Worm (Caenorhabditis elegans) whole organism, L1 larva: ENCODE data around the gene K09H11.4.

Experiments
- F16B12.6 ChIP-seq: fragments of 150-350 bp; optimal IDR thresholded peaks from 2 replicates; lab custom pipeline; 2014; ENCODE audit warnings: missing biosample characterization, missing genetic modification characterization
- alr-1 ChIP-seq: fragments of 200-800 bp; sonication (Bioruptor generic); optimal IDR thresholded peaks from 2 replicates; lab custom pipeline; 2018; ENCODE audit warnings: borderline replicate concordance, mild to moderate bottlenecking, missing genetic modification characterization, missing compliant biosample characterization
- ceh-63 ChIP-seq: fragments of 200-800 bp; sonication (Bioruptor generic); optimal IDR thresholded peaks from 2 replicates; lab custom pipeline; 2018; ENCODE audit warnings: mild to moderate bottlenecking, missing genetic modification characterization, missing compliant biosample characterization
- ceh-88 ChIP-seq: fragments of 200-800 bp; sonication (Bioruptor generic); IDR thresholded peaks from 2 replicates; pipeline ENCODE4 v1.3.6; 2022; ENCODE audit warnings: missing genetic modification characterization, missing compliant biosample characterization
- efl-1 ChIP-seq, 4 experiments: fragments of 150-350 bp; optimal IDR thresholded peaks in 3 of 4; peaks in 1 of 4; 1 replicate in 1 of 4; 2 replicates in 3 of 4; lab custom pipeline; 2014; ENCODE audit warnings: missing biosample characterization in 2 of 4, missing genetic modification characterization in 2 of 4, missing genetic modification reagents in 2 of 4
- efl-3 ChIP-seq: fragments of 200-800 bp; sonication (Bioruptor generic); optimal IDR thresholded peaks from 2 replicates; lab custom pipeline; 2018; ENCODE audit warnings: mild to moderate bottlenecking, missing genetic modification characterization, missing compliant biosample characterization
- elt-2 ChIP-seq: sonication (generic microtip); optimal IDR thresholded peaks from 2 replicates; lab custom pipeline; 2016; ENCODE audit warnings: missing genetic modification characterization, mild to moderate bottlenecking, inconsistent platforms, missing compliant biosample characterization, missing genetic modification reagents
- elt-3 ChIP-seq, 6 experiments: fragments of 150-350 bp in 1 of 6; sonication (generic microtip); optimal IDR thresholded peaks; 2 replicates each; lab custom pipeline; 2017 to 2018; ENCODE audit warnings: missing biosample characterization in 6 of 6, missing genetic modification characterization in 6 of 6, inconsistent platforms in 1 of 6
- ets-5 ChIP-seq: fragments of 200-800 bp; sonication (Bioruptor generic); IDR thresholded peaks from 2 replicates; pipeline ENCODE4 v1.3.6; 2022; ENCODE audit warnings: missing genetic modification characterization, missing compliant biosample characterization
- fos-1 ChIP-seq: fragments of 150-350 bp; optimal IDR thresholded peaks from 2 replicates; lab custom pipeline; 2014; ENCODE audit warnings: missing biosample characterization, missing genetic modification characterization
- grh-1 ChIP-seq: fragments of 200-800 bp; sonication (Bioruptor generic); IDR thresholded peaks from 2 replicates; pipeline ENCODE4 v1.3.6; 2022; ENCODE audit warnings: missing genetic modification reagents, missing genetic modification characterization, missing compliant biosample characterization
- hlh-17 ChIP-seq: fragments of 200-800 bp; sonication (Bioruptor generic); optimal IDR thresholded peaks from 2 replicates; lab custom pipeline; 2018; ENCODE audit warnings: missing genetic modification characterization, mild to moderate bottlenecking, missing compliant biosample characterization, moderate library complexity, borderline replicate concordance
- hpl-2 ChIP-seq: fragments of 150-350 bp; optimal IDR thresholded peaks from 2 replicates; lab custom pipeline; 2014; ENCODE audit warnings: missing biosample characterization, missing genetic modification reagents, missing genetic modification characterization
- irx-1 ChIP-seq: sonication (generic microtip); optimal IDR thresholded peaks from 2 replicates; lab custom pipeline; 2016; ENCODE audit warnings: missing genetic modification characterization, missing compliant biosample characterization
- lin-13 ChIP-seq: fragments of 150-350 bp; optimal IDR thresholded peaks from 2 replicates; lab custom pipeline; 2014; ENCODE audit warnings: missing biosample characterization, missing genetic modification reagents, missing genetic modification characterization
- lin-14 ChIP-seq: fragments of 200-800 bp; sonication (Bioruptor generic); optimal IDR thresholded peaks from 2 replicates; lab custom pipeline; 2018; ENCODE audit warnings: mild to moderate bottlenecking, missing genetic modification characterization, moderate library complexity, missing compliant biosample characterization
- lin-35 ChIP-seq, 2 experiments: fragments of 150-350 bp; optimal IDR thresholded peaks; 2 replicates each; lab custom pipeline; 2014; ENCODE audit warnings: missing biosample characterization in 2 of 2, missing genetic modification characterization in 2 of 2, missing genetic modification reagents in 2 of 2
- mab-9 ChIP-seq: fragments of 200-800 bp; sonication (Bioruptor generic); IDR thresholded peaks from 2 replicates; pipeline ENCODE4 v1.3.6; 2022; ENCODE audit warnings: missing genetic modification reagents, missing genetic modification characterization, missing compliant biosample characterization
- mep-1 ChIP-seq: fragments of 150-350 bp; optimal IDR thresholded peaks from 2 replicates; lab custom pipeline; 2014; ENCODE audit warnings: missing biosample characterization, missing genetic modification characterization
- nhr-11 ChIP-seq: fragments of 150-350 bp; optimal IDR thresholded peaks from 2 replicates; lab custom pipeline; 2014; ENCODE audit warnings: missing biosample characterization, missing genetic modification characterization
- nhr-12 ChIP-seq: sonication (generic microtip); optimal IDR thresholded peaks from 2 replicates; lab custom pipeline; 2017; ENCODE audit warnings: missing biosample characterization, missing genetic modification characterization
- nhr-19 ChIP-seq: fragments of 200-800 bp; sonication (Bioruptor generic); conservative IDR thresholded peaks from 2 replicates; pipeline ENCODE4 v1.3.6; 2022; ENCODE audit warnings: missing genetic modification characterization, missing compliant biosample characterization
- nhr-20 ChIP-seq: sonication (generic microtip); optimal IDR thresholded peaks from 2 replicates; lab custom pipeline; 2016; ENCODE audit warnings: mild to moderate bottlenecking, missing genetic modification characterization, missing compliant biosample characterization
- nhr-237 ChIP-seq: fragments of 150-350 bp; optimal IDR thresholded peaks from 2 replicates; lab custom pipeline; 2014; ENCODE audit warnings: missing biosample characterization, missing genetic modification characterization
- nhr-76 ChIP-seq: sonication (generic microtip); optimal IDR thresholded peaks from 2 replicates; lab custom pipeline; 2017; ENCODE audit warnings: missing biosample characterization, missing genetic modification characterization
- nhr-84 ChIP-seq: sonication (generic microtip); optimal IDR thresholded peaks from 2 replicates; lab custom pipeline; 2017; ENCODE audit warnings: missing biosample characterization, missing genetic modification characterization
- nhr-85 ChIP-seq: sonication (generic microtip); peaks from one replicate; lab custom pipeline; 2016; ENCODE audit warnings: missing genetic modification characterization, inconsistent platforms, missing compliant biosample characterization
- nhr-90 ChIP-seq: sonication (generic microtip); optimal IDR thresholded peaks from 2 replicates; lab custom pipeline; 2016; ENCODE audit warnings: mild to moderate bottlenecking, missing genetic modification characterization, missing compliant biosample characterization; ENCODE audit not compliant: poor library complexity
- pag-3 ChIP-seq: sonication (generic microtip); optimal IDR thresholded peaks from 2 replicates; lab custom pipeline; 2017; ENCODE audit warnings: missing genetic modification characterization, mild to moderate bottlenecking, missing compliant biosample characterization, antibody characterized with exemption, borderline replicate concordance; ENCODE audit not compliant: insufficient read depth
- rnt-1 ChIP-seq: sonication (generic microtip); optimal IDR thresholded peaks from 2 replicates; lab custom pipeline; 2016; ENCODE audit warnings: mild to moderate bottlenecking, missing genetic modification characterization, moderate library complexity, missing compliant biosample characterization
- sox-4 ChIP-seq: sonication (generic microtip); optimal IDR thresholded peaks from 2 replicates; lab custom pipeline; 2016; ENCODE audit warnings: missing genetic modification characterization, missing compliant biosample characterization
- sptf-1 ChIP-seq: fragments of 150-350 bp; optimal IDR thresholded peaks from 2 replicates; lab custom pipeline; 2014; ENCODE audit warnings: missing biosample characterization, missing genetic modification characterization
- swsn-7 ChIP-seq: sonication (generic microtip); optimal IDR thresholded peaks from 2 replicates; lab custom pipeline; 2016; ENCODE audit warnings: missing genetic modification characterization, missing compliant biosample characterization
- unc-130 ChIP-seq: fragments of 150-350 bp; optimal IDR thresholded peaks from 2 replicates; lab custom pipeline; 2017; ENCODE audit warnings: missing biosample characterization, missing genetic modification characterization, inconsistent platforms
- unc-30 ChIP-seq: sonication (generic microtip); optimal IDR thresholded peaks from 2 replicates; lab custom pipeline; 2017; ENCODE audit warnings: missing biosample characterization, missing genetic modification characterization
- unc-62 ChIP-seq: fragments of 150-350 bp; optimal IDR thresholded peaks from 2 replicates; lab custom pipeline; 2014; ENCODE audit warnings: missing biosample characterization, missing genetic modification reagents, missing genetic modification characterization
- vab-15 ChIP-seq: sonication (generic microtip); optimal IDR thresholded peaks from 2 replicates; lab custom pipeline; 2017; ENCODE audit warnings: missing genotype, mild to moderate bottlenecking, missing genetic modification characterization, missing compliant biosample characterization
- zip-4 ChIP-seq: fragments of 200-800 bp; sonication (Bioruptor generic); optimal IDR thresholded peaks from 2 replicates; lab custom pipeline; 2018; ENCODE audit warnings: mild to moderate bottlenecking, missing genetic modification characterization, moderate library complexity, missing compliant biosample characterization
- ztf-11 ChIP-seq, 2 experiments: sonication (generic microtip); optimal IDR thresholded peaks; 2 replicates each; lab custom pipeline; 2016 to 2017; ENCODE audit warnings: missing genetic modification characterization in 2 of 2, missing biosample characterization in 1 of 2, missing compliant biosample characterization in 1 of 2
- ztf-4 ChIP-seq: fragments of 150-350 bp; optimal IDR thresholded peaks from 2 replicates; lab custom pipeline; 2014; ENCODE audit warnings: missing biosample characterization, missing genetic modification characterization

The K09H11.4 gene

ce11 chrV:5768292-5768695 is 41.9 kb upstream of the K09H11.4 start (continued):
- peak; percentile 49 for TF ChIP-seq rnt-1 (tag; lab: Kevin White, UChicago)
- no peak for TF ChIP-seq unc-30 (tag; lab: Kevin White, UChicago)
- TF ChIP-seq nhr-20 (tag; lab: Kevin White, UChicago) = peak; percentile 93
- TF ChIP-seq grh-1 (GFP tag; lab: Robert Waterston, UW) = peak; percentile 70
- TF ChIP-seq nhr-76 (tag; lab: Kevin White, UChicago) = peak; percentile 10
- TF ChIP-seq vab-15 (tag; lab: Kevin White, UChicago) = no peak
- no peak for TF ChIP-seq unc-62
- TF ChIP-seq nhr-19 (GFP tag; lab: Robert Waterston, UW) = peak; percentile 88
- TF ChIP-seq irx-1 (tag; lab: Kevin White, UChicago) = peak; percentile 5
- no peak for TF ChIP-seq fos-1 (tag; lab: Kevin White, UChicago)
- no peak for TF ChIP-seq ceh-63 (GFP tag; lab: Kevin White, UChicago)
- no peak for TF ChIP-seq sox-4 (tag; lab: Kevin White, UChicago)
- TF ChIP-seq lin-14 (GFP tag; lab: Kevin White, UChicago) = peak; percentile 94
- peak; percentile 10 to 41 for TF ChIP-seq lin-35 (GFP tag; optimal IDR thresholded peaks at IDR 0.05; lab: Kevin White, UChicago)
- TF ChIP-seq efl-1 (optimal IDR thresholded peaks at IDR 0.05; lab: Kevin White, UChicago) = peak; percentile 18 to 34
- TF ChIP-seq efl-1 (GFP tag; optimal IDR thresholded peaks at IDR 0.05 in 1 of 2; lab: Kevin White, UChicago) = peak; percentile 1 to 84
- no peak for TF ChIP-seq ztf-11 (tag; optimal IDR thresholded peaks at IDR 0.05; lab: Kevin White, UChicago)
- TF ChIP-seq mab-9 (GFP tag; lab: Robert Waterston, UW) = no peak
- TF ChIP-seq unc-130 (tag; lab: Kevin White, UChicago) = peak; percentile 25
- no peak for TF ChIP-seq nhr-11 (tag; lab: Kevin White, UChicago)
- no peak for TF ChIP-seq efl-3 (GFP tag; lab: Kevin White, UChicago)
- TF ChIP-seq ceh-88 (GFP tag; lab: Robert Waterston, UW) = no peak
- TF ChIP-seq alr-1 (tag; lab: Kevin White, UChicago) = no peak
- no peak for TF ChIP-seq hpl-2
- peak; percentile 70 for TF ChIP-seq elt-2 (tag; lab: Kevin White, UChicago)
- no peak for TF ChIP-seq ets-5 (GFP tag; lab: Robert Waterston, UW)
- peak; percentile 12 for TF ChIP-seq lin-13 (GFP tag; lab: Kevin White, UChicago)
- peak; percentile 3 for TF ChIP-seq ztf-4 (tag; lab: Kevin White, UChicago)
- no peak for TF ChIP-seq nhr-12
- TF ChIP-seq hlh-17 (GFP tag; lab: Kevin White, UChicago) = no peak
- peak; percentile 18 for TF ChIP-seq swsn-7
- peak in 5 of 6 experiments; percentile 72 to 92 (median 78) for TF ChIP-seq elt-3 (tag; optimal IDR thresholded peaks at IDR 0.05; lab: Kevin White, UChicago)
- TF ChIP-seq F16B12.6 (tag; lab: Kevin White, UChicago) = no peak
- TF ChIP-seq pag-3 (tag; lab: Kevin White, UChicago) = no peak
- no peak for TF ChIP-seq sptf-1 (tag; lab: Kevin White, UChicago)
- peak; percentile 10 for TF ChIP-seq mep-1

ce11 chrV:5765081-5765480 is 38.7 kb upstream of the K09H11.4 start, which contains the start of gene pgph-2:
TSS of gene pgph-2 (plus strand) at chrV:5765127.
- TF ChIP-seq zip-4 (no peak), nhr-85 (tag; lab: Kevin White, UChicago) (no peak), nhr-90 (no peak), ceh-63 (GFP tag; lab: Kevin White, UChicago) (no peak), nhr-237 (tag; lab: Kevin White, UChicago) (no peak), elt-2 (tag; lab: Kevin White, UChicago) (peak; percentile 33), unc-62 (no peak), nhr-84 (no peak)
- TF ChIP-seq, all 84 proteins: peak for 1
